Worm (Caenorhabditis elegans) whole organism, mixed stage, embryonic: Measurements from ENCODE around the gene sdz-38.
A peak's percentile ranks its signal among the peaks of the same experiment; 100 is the strongest.

Experiments
- M03D4.4 ChIP-seq: sonication (generic microtip); optimal IDR thresholded peaks from 2 replicates; lab custom pipeline; 2017; ENCODE audit warnings: mild to moderate bottlenecking, missing genetic modification characterization, missing compliant biosample characterization
- bed-3 ChIP-seq: fragments of 200-800 bp; sonication (Bioruptor generic); optimal IDR thresholded peaks from 3 replicates; lab custom pipeline; 2018; ENCODE audit warnings: mild to moderate bottlenecking, missing genetic modification characterization, moderate library complexity, missing compliant biosample characterization
- blmp-1 ChIP-seq: fragments of 150-350 bp; optimal IDR thresholded peaks from 2 replicates; lab custom pipeline; 2014; ENCODE audit warnings: missing biosample characterization, missing genetic modification characterization
- ceh-39 ChIP-seq: fragments of 150-350 bp; optimal IDR thresholded peaks from 2 replicates; lab custom pipeline; 2014; ENCODE audit warnings: missing biosample characterization, missing genetic modification characterization
- ceh-43 ChIP-seq: fragments of 200-800 bp; sonication (Bioruptor generic); optimal IDR thresholded peaks from 2 replicates; lab custom pipeline; 2018; ENCODE audit warnings: mild to moderate bottlenecking, missing genetic modification characterization, moderate library complexity, missing compliant biosample characterization
- ceh-83 ChIP-seq: fragments of 200-800 bp; sonication (Bioruptor generic); optimal IDR thresholded peaks from 2 replicates; lab custom pipeline; 2018; ENCODE audit warnings: mild to moderate bottlenecking, missing genetic modification characterization, missing compliant biosample characterization
- ces-1 ChIP-seq: fragments of 150-350 bp; optimal IDR thresholded peaks from 2 replicates; lab custom pipeline; 2014; ENCODE audit warnings: missing biosample characterization, missing genetic modification reagents, missing genetic modification characterization
- cnd-1 ChIP-seq: fragments of 200-800 bp; sonication (Bioruptor generic); optimal IDR thresholded peaks from 2 replicates; lab custom pipeline; 2018; ENCODE audit warnings: mild to moderate bottlenecking, missing genetic modification characterization, missing compliant biosample characterization
- drap-1 ChIP-seq: fragments of 200-800 bp; sonication (Bioruptor generic); optimal IDR thresholded peaks from 3 replicates; lab custom pipeline; 2018; ENCODE audit warnings: mild to moderate bottlenecking, missing genetic modification characterization, missing compliant biosample characterization
- elt-1 ChIP-seq: sonication (generic microtip); optimal IDR thresholded peaks from 2 replicates; lab custom pipeline; 2017; ENCODE audit warnings: missing genetic modification characterization, mild to moderate bottlenecking, missing compliant biosample characterization, antibody characterized with exemption, moderate library complexity, borderline replicate concordance; ENCODE audit not compliant: insufficient read depth
- elt-3 ChIP-seq: fragments of 150-350 bp; optimal IDR thresholded peaks from 2 replicates; lab custom pipeline; 2014; ENCODE audit warnings: missing biosample characterization, missing genetic modification characterization
- flh-1 ChIP-seq: fragments of 200-800 bp; sonication (Bioruptor generic); optimal IDR thresholded peaks from 2 replicates; lab custom pipeline; 2018; ENCODE audit warnings: mild to moderate bottlenecking, missing genetic modification characterization, moderate library complexity, missing compliant biosample characterization
- ham-2 ChIP-seq: fragments of 200-800 bp; sonication (Bioruptor generic); optimal IDR thresholded peaks from 2 replicates; lab custom pipeline; 2018; ENCODE audit warnings: mild to moderate bottlenecking, missing genetic modification characterization, missing compliant biosample characterization
- hlh-1 ChIP-seq: fragments of 150-350 bp; optimal IDR thresholded peaks from 2 replicates; lab custom pipeline; 2014; ENCODE audit warnings: missing biosample characterization, missing genetic modification reagents, missing genetic modification characterization
- lin-13 ChIP-seq: fragments of 150-350 bp; optimal IDR thresholded peaks from 2 replicates; lab custom pipeline; 2014; ENCODE audit warnings: missing biosample characterization, missing genetic modification characterization
- lin-32 ChIP-seq: fragments of 200-800 bp; sonication (Bioruptor generic); optimal IDR thresholded peaks from 2 replicates; lab custom pipeline; 2018; ENCODE audit warnings: mild to moderate bottlenecking, missing genetic modification characterization, missing compliant biosample characterization
- lsy-2 ChIP-seq: fragments of 150-350 bp; optimal IDR thresholded peaks from 2 replicates; lab custom pipeline; 2014; ENCODE audit warnings: missing biosample characterization, missing genetic modification characterization
- mep-1 ChIP-seq: fragments of 150-350 bp; optimal IDR thresholded peaks from 2 replicates; lab custom pipeline; 2017; ENCODE audit warnings: missing biosample characterization, missing genetic modification reagents, missing genetic modification characterization, inconsistent platforms
- nhr-12 ChIP-seq: fragments of 150-350 bp; optimal IDR thresholded peaks from 2 replicates; lab custom pipeline; 2014; ENCODE audit warnings: missing biosample characterization, missing genetic modification characterization
- nhr-2 ChIP-seq: fragments of 150-350 bp; optimal IDR thresholded peaks from 2 replicates; lab custom pipeline; 2014; ENCODE audit warnings: missing biosample characterization, missing genetic modification characterization
- nhr-237 ChIP-seq: fragments of 150-350 bp; optimal IDR thresholded peaks from 2 replicates; lab custom pipeline; 2014; ENCODE audit warnings: missing biosample characterization, missing genetic modification characterization
- nhr-28 ChIP-seq: fragments of 150-350 bp; optimal IDR thresholded peaks from 2 replicates; lab custom pipeline; 2014; ENCODE audit warnings: missing biosample characterization, missing genetic modification characterization
- nhr-76 ChIP-seq: sonication (generic microtip); optimal IDR thresholded peaks from 2 replicates; lab custom pipeline; 2017; ENCODE audit warnings: missing biosample characterization, missing genetic modification characterization
- pha-4 ChIP-seq: fragments of 150-350 bp; optimal IDR thresholded peaks from 2 replicates; lab custom pipeline; 2018; ENCODE audit warnings: missing biosample characterization, missing genetic modification reagents, missing genetic modification characterization
- snpc-4 ChIP-seq: fragments of 150-350 bp; optimal IDR thresholded peaks from 2 replicates; lab custom pipeline; 2014; ENCODE audit warnings: missing biosample characterization, missing genetic modification characterization
- sptf-1 ChIP-seq: sonication (generic microtip); optimal IDR thresholded peaks from 2 replicates; lab custom pipeline; 2017; ENCODE audit warnings: mild to moderate bottlenecking, missing genetic modification characterization, moderate library complexity, missing compliant biosample characterization
- tbx-8 ChIP-seq: fragments of 200-800 bp; sonication (Bioruptor generic); optimal IDR thresholded peaks from 2 replicates; lab custom pipeline; 2018; ENCODE audit warnings: mild to moderate bottlenecking, missing genetic modification characterization, moderate library complexity, missing compliant biosample characterization
- unc-120 ChIP-seq: sonication (generic microtip); optimal IDR thresholded peaks from 2 replicates; lab custom pipeline; 2017; ENCODE audit warnings: missing genetic modification characterization, missing compliant biosample characterization; ENCODE audit not compliant: poor library complexity, severe bottlenecking
- unc-39 ChIP-seq: fragments of 150-350 bp; optimal IDR thresholded peaks from 2 replicates; lab custom pipeline; 2014; ENCODE audit warnings: missing biosample characterization, missing genetic modification characterization
- ztf-11 ChIP-seq: fragments of 150-350 bp; optimal IDR thresholded peaks from 2 replicates; lab custom pipeline; 2014; ENCODE audit warnings: missing biosample characterization, missing genetic modification characterization

sdz-38 gene

DNA sequence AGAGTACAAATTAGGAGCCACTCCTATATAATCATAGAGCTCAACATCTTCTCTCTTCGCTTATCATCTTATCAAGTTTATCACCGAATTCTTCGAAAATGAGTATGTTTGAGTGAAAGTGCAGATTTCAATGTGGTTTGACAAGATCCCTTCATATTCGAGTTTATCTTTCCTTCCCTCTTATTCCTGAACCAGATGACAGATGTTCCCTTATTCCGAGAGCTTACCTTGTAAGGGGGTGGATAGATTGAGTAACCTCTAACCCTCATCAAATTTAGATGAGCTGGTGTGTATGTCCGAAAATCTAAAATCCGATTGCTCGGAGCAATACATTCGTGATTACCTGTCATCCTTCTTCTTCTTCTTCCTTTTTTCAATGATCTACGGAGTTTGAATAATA is 33.0 kb downstream of the sdz-38 start:
- no peak for TF ChIP-seq nhr-12 (tag; lab: Kevin White, UChicago)
- TF ChIP-seq lsy-2 (tag; lab: Kevin White, UChicago), result no peak
- TF ChIP-seq sptf-1 (tag; lab: Kevin White, UChicago), result no peak
- no peak for TF ChIP-seq elt-1
- no peak for TF ChIP-seq ceh-43
- TF ChIP-seq elt-3, result no peak
- TF ChIP-seq pha-4, result no peak
- no peak for TF ChIP-seq tbx-8 (GFP tag; lab: Kevin White, UChicago)
- TF ChIP-seq ces-1 (GFP tag; lab: Kevin White, UChicago), result no peak
- TF ChIP-seq ztf-11 (tag; lab: Kevin White, UChicago), result no peak
- TF ChIP-seq blmp-1 (tag; lab: Kevin White, UChicago), result no peak
- TF ChIP-seq lin-32, result no peak
- TF ChIP-seq bed-3, result no peak
- TF ChIP-seq unc-120 (tag; lab: Kevin White, UChicago), result no peak
- no peak for TF ChIP-seq nhr-28 (tag; lab: Kevin White, UChicago)
- no peak for TF ChIP-seq nhr-2 (tag; lab: Kevin White, UChicago)
- TF ChIP-seq hlh-1 (tag; lab: Kevin White, UChicago), result no peak
- no peak for TF ChIP-seq flh-1 (GFP tag; lab: Kevin White, UChicago)
- TF ChIP-seq ceh-83, result no peak
- TF ChIP-seq ham-2 (GFP tag; lab: Kevin White, UChicago), result no peak
- TF ChIP-seq, all 35 proteins: peak for 0

DNA sequence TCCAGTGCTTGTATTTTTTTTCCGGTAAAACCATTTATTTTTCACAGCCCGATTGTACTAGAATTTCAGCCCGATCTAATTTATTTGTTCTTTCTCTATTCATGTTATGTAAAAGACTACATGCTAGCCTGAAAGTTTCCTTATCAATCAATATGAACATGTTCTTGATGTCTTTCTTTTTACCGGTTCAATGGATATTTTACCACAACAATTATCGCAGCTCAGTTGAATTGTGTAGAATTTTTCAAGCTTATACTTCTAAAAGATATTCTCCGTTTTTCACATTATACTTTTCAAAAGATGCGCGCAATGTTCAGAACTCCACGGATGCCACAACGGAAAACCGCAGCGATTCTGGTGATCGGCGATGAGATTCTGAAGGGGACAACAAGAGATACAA is 37.8 kb downstream of the sdz-38 start, which contains the start of gene flad-1:
Gene flad-1, plus strand, starts transcription at position 301 of the 400 bp plus-strand sequence.
- TF ChIP-seq nhr-237, result no peak
- TF ChIP-seq tbx-8 (GFP tag; lab: Kevin White, UChicago), result no peak
- no peak for TF ChIP-seq bed-3
- no peak for TF ChIP-seq elt-3
- no peak for TF ChIP-seq mep-1 (tag; lab: Kevin White, UChicago)
- no peak for TF ChIP-seq pha-4
- TF ChIP-seq ceh-43, result no peak
- no peak for TF ChIP-seq nhr-76 (tag; lab: Kevin White, UChicago)
- TF ChIP-seq ceh-39, result no peak
- no peak for TF ChIP-seq ces-1 (GFP tag; lab: Kevin White, UChicago)
- no peak for TF ChIP-seq drap-1
- TF ChIP-seq, all 35 proteins: peak for 0

DNA sequence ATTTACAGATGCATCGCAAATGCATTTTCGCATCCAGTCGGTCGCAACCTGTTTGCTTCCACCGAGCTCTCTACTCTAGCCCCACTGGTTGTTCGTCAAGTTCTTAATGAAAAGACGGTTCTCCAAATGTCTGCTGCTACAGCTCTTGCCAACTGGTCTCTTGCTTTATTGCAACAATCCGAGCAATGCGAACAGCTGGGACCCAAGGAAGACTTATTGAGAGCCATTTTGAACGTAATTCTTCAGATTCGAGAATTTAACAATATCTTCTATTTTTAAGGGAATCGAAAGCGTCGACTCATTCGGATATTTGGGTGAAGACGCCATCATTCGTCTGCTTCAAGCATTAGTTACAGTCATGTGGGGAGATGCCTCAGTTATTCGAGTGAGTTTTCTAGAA is 38.4 kb downstream of the sdz-38 start:
- no peak for TF ChIP-seq unc-39 (tag; lab: Kevin White, UChicago)
- TF ChIP-seq ham-2 (GFP tag; lab: Kevin White, UChicago), result no peak
- TF ChIP-seq, all 35 proteins: peak for 0

DNA sequence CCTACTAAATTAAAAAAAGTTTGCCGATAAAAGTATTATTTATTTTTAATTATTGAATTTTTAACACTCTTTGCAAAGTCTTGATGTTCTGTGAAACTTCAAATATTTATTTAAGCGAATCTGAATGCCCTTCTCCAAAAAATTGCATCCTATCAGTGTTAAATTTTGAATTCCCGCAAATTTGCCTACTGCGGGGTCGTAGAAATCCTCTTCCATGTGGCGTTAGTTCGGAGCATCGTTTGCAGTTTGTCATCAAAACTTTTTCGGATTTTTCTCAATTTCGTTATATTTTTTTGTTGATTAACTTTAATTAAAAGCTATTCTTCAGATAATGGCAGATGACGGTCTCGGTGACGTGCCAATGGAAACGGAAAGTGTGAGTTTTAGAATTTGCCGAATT is 41.2 kb downstream of the sdz-38 start, which contains the start of gene ufd-3:
Gene ufd-3, plus strand, starts transcription at position 324 of the 400 bp plus-strand sequence.
- TF ChIP-seq lin-13 (tag; lab: Kevin White, UChicago) (peak; percentile 81), lsy-2 (tag; lab: Kevin White, UChicago) (peak; percentile 81), ceh-43 (no peak), nhr-237 (peak; percentile 76), mep-1 (tag; lab: Kevin White, UChicago) (peak; percentile 91), cnd-1 (tag; lab: Kevin White, UChicago) (peak; percentile 36), drap-1 (peak; percentile 34), snpc-4 (no peak), ces-1 (GFP tag; lab: Kevin White, UChicago) (peak; percentile 61), blmp-1 (tag; lab: Kevin White, UChicago) (no peak), sptf-1 (tag; lab: Kevin White, UChicago) (peak; percentile 74), hlh-1 (tag; lab: Kevin White, UChicago) (peak; percentile 54), pha-4 (peak; percentile 82)

DNA sequence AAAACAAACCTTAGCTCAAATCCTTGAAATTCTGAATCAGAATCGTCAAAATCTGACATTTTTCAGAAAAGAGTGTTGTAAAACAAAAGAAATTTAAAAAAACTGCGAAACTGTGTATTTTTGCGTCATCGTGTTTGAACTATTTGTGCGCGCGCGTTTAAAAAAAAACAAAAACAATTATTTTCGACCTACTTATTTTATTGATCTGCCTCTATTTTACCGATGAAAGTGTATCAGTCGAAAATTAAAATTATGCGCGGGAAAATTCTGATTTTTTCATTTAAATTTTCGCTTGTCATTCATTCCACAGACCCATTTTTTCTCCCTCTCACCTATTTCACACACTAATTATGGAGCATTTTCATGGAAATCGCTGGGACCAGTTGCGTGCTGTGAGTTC is 42.8 kb downstream of the sdz-38 start, which contains the start of the genes C05C10.7 and C05C10.5:
Gene C05C10.7, minus strand, starts transcription at position 95 of the 400 bp plus-strand sequence.
Gene C05C10.5, plus strand, starts transcription at position 164 of the 400 bp plus-strand sequence.
- TF ChIP-seq elt-1 (no peak), cnd-1 (tag; lab: Kevin White, UChicago) (no peak), blmp-1 (tag; lab: Kevin White, UChicago) (no peak), ham-2 (GFP tag; lab: Kevin White, UChicago) (no peak), M03D4.4 (tag; lab: Kevin White, UChicago) (no peak), pha-4 (no peak), ceh-39 (no peak), ceh-83 (no peak), ces-1 (GFP tag; lab: Kevin White, UChicago) (no peak), bed-3 (no peak), lin-32 (no peak)
- TF ChIP-seq, all 35 proteins: peak for 0
